Worm (Caenorhabditis elegans): ENCODE data around the gene W10D9.3.

DNA sequence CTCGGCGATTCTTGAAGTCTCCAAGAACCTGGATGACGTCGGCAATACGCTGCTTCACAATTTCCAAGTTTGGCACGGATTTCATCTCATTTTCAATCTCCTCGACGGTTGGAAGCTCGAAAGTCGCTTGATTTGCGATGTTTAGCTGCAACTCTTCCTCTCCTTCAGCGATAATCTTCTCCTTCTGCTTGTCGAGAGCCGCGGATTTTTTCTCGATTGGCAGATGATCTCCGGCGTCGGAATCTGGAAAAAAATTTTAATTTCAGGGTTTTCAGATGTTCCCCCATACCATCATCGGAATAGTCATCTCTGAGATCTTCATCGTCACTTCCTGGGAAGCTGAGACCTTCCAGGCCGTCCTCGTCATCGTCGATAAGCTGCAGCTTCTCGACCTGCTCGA lies 14.6 kb upstream of the W10D9.3 start:
- no peak for TF ChIP-seq him-1 (tag; optimal IDR thresholded peaks at IDR 0.05)
- no peak for TF ChIP-seq W03F9.2 (tag; optimal IDR thresholded peaks at IDR 0.05)
